Fruit fly (Drosophila melanogaster) whole organism, embryonic: ENCODE results near the gene inaF-B.

Experiments
- ATbp ChIP-seq: fragments of 200-800 bp; sonication (Bioruptor generic); optimal IDR thresholded peaks from 2 replicates; lab custom pipeline; 2017; ENCODE audit warnings: missing biosample characterization, mild to moderate bottlenecking, missing genetic modification characterization, missing genetic modification reagents
- Atf3 ChIP-seq: fragments of 200-800 bp; sonication (Bioruptor generic); optimal IDR thresholded peaks from 3 replicates; lab custom pipeline; 2016; ENCODE audit warnings: missing biosample characterization, missing genetic modification characterization
- Blimp-1 ChIP-seq: fragments of 200-800 bp; sonication (Bioruptor generic); optimal IDR thresholded peaks from 3 replicates; lab custom pipeline; 2018; ENCODE audit warnings: missing biosample characterization, missing genetic modification characterization, mild to moderate bottlenecking, moderate library complexity, missing genetic modification reagents
- Bteb2 ChIP-seq: fragments of 200-800 bp; sonication (Bioruptor generic); optimal IDR thresholded peaks from 2 replicates; lab custom pipeline; 2016; ENCODE audit warnings: missing biosample characterization, missing genetic modification characterization
- CG10147 ChIP-seq: fragments of 200-800 bp; sonication (Bioruptor generic); optimal IDR thresholded peaks from 2 replicates; lab custom pipeline; 2019; ENCODE audit warnings: missing biosample characterization, mild to moderate bottlenecking, missing genetic modification characterization, moderate library complexity
- CG12391 ChIP-seq: fragments of 200-800 bp; sonication (Bioruptor generic); optimal IDR thresholded peaks from 3 replicates; lab custom pipeline; 2018; ENCODE audit warnings: missing biosample characterization, mild to moderate bottlenecking, missing genetic modification characterization, moderate library complexity
- CG13296 ChIP-seq: fragments of 200-800 bp; sonication (Bioruptor generic); optimal IDR thresholded peaks from 3 replicates; lab custom pipeline; 2018; ENCODE audit warnings: missing biosample characterization, mild to moderate bottlenecking, missing genetic modification characterization
- CG14050 ChIP-seq: fragments of 200-800 bp; sonication (Bioruptor generic); IDR thresholded peaks from 3 replicates; pipeline ENCODE4 v1.3.6; 2022; ENCODE audit warnings: missing biosample characterization, missing genetic modification characterization
- CG18599 ChIP-seq: fragments of 200-800 bp; sonication (Bioruptor generic); optimal IDR thresholded peaks from 3 replicates; lab custom pipeline; 2017; ENCODE audit warnings: missing biosample characterization, missing genetic modification characterization, mild to moderate bottlenecking, moderate library complexity, missing genetic modification reagents
- CG3163 ChIP-seq: fragments of 200-800 bp; sonication (Bioruptor generic); optimal IDR thresholded peaks from 3 replicates; lab custom pipeline; 2016; ENCODE audit warnings: missing biosample characterization, missing genetic modification characterization
- CG3281 ChIP-seq: fragments of 200-800 bp; sonication (Bioruptor generic); optimal IDR thresholded peaks from 3 replicates; lab custom pipeline; 2017; ENCODE audit warnings: missing biosample characterization, mild to moderate bottlenecking, missing genetic modification characterization
- CG4854 ChIP-seq: fragments of 200-800 bp; sonication (Bioruptor generic); optimal IDR thresholded peaks from 2 replicates; lab custom pipeline; 2016; ENCODE audit warnings: missing biosample characterization, missing genetic modification characterization, inconsistent platforms
- CG7372 ChIP-seq: fragments of 200-800 bp; sonication (Bioruptor generic); IDR thresholded peaks from 2 replicates; pipeline ENCODE4 v1.3.6; 2022; ENCODE audit warnings: missing biosample characterization, missing genetic modification characterization
- CG9215 ChIP-seq: fragments of 200-800 bp; sonication (Bioruptor generic); IDR thresholded peaks from 2 replicates; pipeline ENCODE4 v1.3.6; 2022; ENCODE audit warnings: missing biosample characterization, missing genetic modification characterization
- CTCF ChIP-seq: fragments of 200-800 bp; sonication (Bioruptor generic); optimal IDR thresholded peaks from 2 replicates; lab custom pipeline; 2017; ENCODE audit warnings: missing biosample characterization, mild to moderate bottlenecking, missing genetic modification characterization, moderate library complexity
- D19A ChIP-seq: fragments of 200-800 bp; optimal IDR thresholded peaks from 3 replicates; lab custom pipeline; 2019; ENCODE audit warnings: missing biosample characterization, mild to moderate bottlenecking, missing genetic modification characterization, moderate library complexity
- Hr39 ChIP-seq: fragments of >200 bp; optimal IDR thresholded peaks from 2 replicates; lab custom pipeline; 2017
- Hr78 ChIP-seq, 2 experiments: fragments of 200-800 bp in 1 of 2; fragments of >200 bp in 1 of 2; sonication (Bioruptor generic) in 1 of 2; optimal IDR thresholded peaks; 2 replicates each; lab custom pipeline; 2017 to 2019; ENCODE audit warnings: missing biosample characterization in 2 of 2, missing genetic modification characterization in 2 of 2, mild to moderate bottlenecking in 1 of 2, moderate library complexity in 1 of 2
- MTF-1 ChIP-seq: fragments of 200-800 bp; sonication (Bioruptor generic); optimal IDR thresholded peaks from 2 replicates; lab custom pipeline; 2018; ENCODE audit warnings: missing biosample characterization, mild to moderate bottlenecking, missing genetic modification characterization, borderline replicate concordance
- Med ChIP-seq: fragments of 200-800 bp; sonication (Bioruptor generic); peaks from one replicate; lab custom pipeline; 2016; ENCODE audit warnings: missing biosample characterization, missing genetic modification characterization, mild to moderate bottlenecking, inconsistent platforms, moderate library complexity
- Meics ChIP-seq: fragments of 200-800 bp; sonication (Bioruptor generic); optimal IDR thresholded peaks from 2 replicates; lab custom pipeline; 2017; ENCODE audit warnings: missing biosample characterization, mild to moderate bottlenecking, missing genetic modification characterization
- Myb ChIP-seq: fragments of 200-800 bp; sonication (Bioruptor generic); optimal IDR thresholded peaks from 2 replicates; lab custom pipeline; 2016; ENCODE audit warnings: missing biosample characterization, missing genetic modification characterization
- Rfx ChIP-seq: fragments of 200-800 bp; sonication (Bioruptor generic); IDR thresholded peaks from 2 replicates; pipeline ENCODE4 v1.3.6; 2022; ENCODE audit warnings: missing biosample characterization, missing genetic modification characterization
- Scr ChIP-seq: fragments of 200-800 bp; sonication (Bioruptor generic); IDR thresholded peaks from 2 replicates; pipeline ENCODE4 v1.3.6; 2022; ENCODE audit warnings: missing biosample characterization, missing genetic modification characterization; ENCODE audit not compliant: partially characterized antibody
- Sry-β ChIP-seq: fragments of 200-800 bp; sonication (Bioruptor generic); optimal IDR thresholded peaks from 2 replicates; lab custom pipeline; 2018; ENCODE audit warnings: missing biosample characterization, mild to moderate bottlenecking, missing genetic modification characterization, moderate library complexity
- abd-A ChIP-seq: fragments of 200-800 bp; sonication (Bioruptor generic); optimal IDR thresholded peaks from 3 replicates; lab custom pipeline; 2019; ENCODE audit warnings: missing biosample characterization, mild to moderate bottlenecking, missing genetic modification characterization, moderate library complexity
- ato ChIP-seq: fragments of 200-800 bp; sonication (Bioruptor generic); IDR thresholded peaks from 2 replicates; pipeline ENCODE4 v1.3.6; 2022; ENCODE audit warnings: missing biosample characterization, missing genetic modification characterization; ENCODE audit not compliant: partially characterized antibody
- corto ChIP-seq: fragments of 200-800 bp; sonication (Bioruptor generic); optimal IDR thresholded peaks from 2 replicates; lab custom pipeline; 2016; ENCODE audit warnings: missing biosample characterization, mild to moderate bottlenecking, missing genetic modification characterization, moderate library complexity
- croc ChIP-seq: fragments of 200-800 bp; sonication (Bioruptor generic); conservative IDR thresholded peaks from 3 replicates; pipeline ENCODE4 v1.3.6; 2022; ENCODE audit warnings: missing biosample characterization, missing genetic modification characterization
- crol ChIP-seq: fragments of 200-800 bp; sonication (Bioruptor generic); IDR thresholded peaks from 2 replicates; pipeline ENCODE4 v1.3.6; 2022; ENCODE audit warnings: missing biosample characterization, missing genetic modification characterization
- da ChIP-seq: fragments of 200-800 bp; sonication (Bioruptor generic); optimal IDR thresholded peaks from 2 replicates; lab custom pipeline; 2016; ENCODE audit warnings: missing biosample characterization, missing genetic modification characterization
- esg ChIP-seq: fragments of 200-800 bp; sonication (Bioruptor generic); conservative IDR thresholded peaks from 2 replicates; pipeline ENCODE4 v1.3.6; 2022; ENCODE audit warnings: missing biosample characterization, missing genetic modification characterization
- fd102C ChIP-seq: fragments of 200-800 bp; sonication (Bioruptor generic); optimal IDR thresholded peaks from 2 replicates; lab custom pipeline; 2018; ENCODE audit warnings: missing biosample characterization, mild to moderate bottlenecking, missing genetic modification characterization, moderate library complexity
- grau ChIP-seq: fragments of 200-800 bp; optimal IDR thresholded peaks from 3 replicates; lab custom pipeline; 2019; ENCODE audit warnings: missing biosample characterization, mild to moderate bottlenecking, missing genetic modification characterization, moderate library complexity
- insv ChIP-seq, 2 experiments: fragments of 200-800 bp; sonication (Bioruptor generic); optimal IDR thresholded peaks; 3 replicates each; lab custom pipeline; 2016 to 2018; ENCODE audit warnings: missing biosample characterization in 2 of 2, missing genetic modification characterization in 2 of 2
- inv ChIP-seq: fragments of 200-800 bp; sonication (Bioruptor generic); IDR thresholded peaks from 2 replicates; pipeline ENCODE4 v1.3.6; 2022; ENCODE audit warnings: missing biosample characterization, missing genetic modification characterization; ENCODE audit not compliant: partially characterized antibody
- kah ChIP-seq: fragments of 200-800 bp; sonication (Bioruptor generic); optimal IDR thresholded peaks from 2 replicates; lab custom pipeline; 2018; ENCODE audit warnings: missing biosample characterization, mild to moderate bottlenecking, missing genetic modification characterization
- kni ChIP-seq: fragments of 200-800 bp; sonication (Bioruptor generic); optimal IDR thresholded peaks from 3 replicates; lab custom pipeline; 2017; ENCODE audit warnings: mild to moderate bottlenecking, missing biosample characterization, missing genetic modification reagents, missing genetic modification characterization
- lilli ChIP-seq: fragments of 200-800 bp; sonication (Bioruptor generic); optimal IDR thresholded peaks from 3 replicates; lab custom pipeline; 2016; ENCODE audit warnings: missing biosample characterization, missing genetic modification characterization
- luna ChIP-seq: fragments of 200-800 bp; sonication (Bioruptor generic); optimal IDR thresholded peaks from 2 replicates; lab custom pipeline; 2016; ENCODE audit warnings: missing biosample characterization, missing genetic modification characterization
- mirr ChIP-seq: fragments of 200-800 bp; sonication (Bioruptor generic); optimal IDR thresholded peaks from 3 replicates; lab custom pipeline; 2018; ENCODE audit warnings: missing biosample characterization, mild to moderate bottlenecking, missing genetic modification characterization
- nom ChIP-seq: fragments of 200-800 bp; sonication (Bioruptor generic); optimal IDR thresholded peaks from 2 replicates; lab custom pipeline; 2017; ENCODE audit warnings: missing biosample characterization, missing genetic modification characterization, mild to moderate bottlenecking, moderate library complexity, missing genetic modification reagents
- odd ChIP-seq: fragments of 200-800 bp; sonication (Bioruptor generic); optimal IDR thresholded peaks from 2 replicates; lab custom pipeline; 2017; ENCODE audit warnings: missing biosample characterization, mild to moderate bottlenecking, missing genetic modification characterization
- pho ChIP-seq: fragments of 200-800 bp; sonication (Bioruptor generic); optimal IDR thresholded peaks from 2 replicates; lab custom pipeline; 2016; ENCODE audit warnings: missing biosample characterization, missing genetic modification characterization
- tna ChIP-seq: fragments of 200-800 bp; sonication (Bioruptor generic); IDR thresholded peaks from 2 replicates; pipeline ENCODE4 v1.3.6; 2022; ENCODE audit warnings: missing biosample characterization, missing genetic modification characterization; ENCODE audit not compliant: partially characterized antibody
- twi ChIP-seq: fragments of 200-800 bp; optimal IDR thresholded peaks from 2 replicates; lab custom pipeline; 2019; ENCODE audit warnings: missing biosample characterization, mild to moderate bottlenecking, missing genetic modification characterization, moderate library complexity
- wek ChIP-seq: fragments of 200-800 bp; sonication (Bioruptor generic); optimal IDR thresholded peaks from 3 replicates; lab custom pipeline; 2018; ENCODE audit warnings: missing biosample characterization, mild to moderate bottlenecking, missing genetic modification characterization, moderate library complexity
- zf30C ChIP-seq: fragments of 200-800 bp; sonication (Bioruptor generic); optimal IDR thresholded peaks from 3 replicates; lab custom pipeline; 2018; ENCODE audit warnings: missing biosample characterization, mild to moderate bottlenecking, missing genetic modification characterization
- zfh2 ChIP-seq: fragments of 200-800 bp; sonication (Bioruptor generic); optimal IDR thresholded peaks from 2 replicates; lab custom pipeline; 2016; ENCODE audit warnings: missing biosample characterization, missing genetic modification characterization

inaF-B gene

dm6 chrX:11686675-11687074 is 45.9 kb downstream of the inaF-B start:
- TF ChIP-seq nom (GFP tag; lab: Kevin White, UChicago) (peak; percentile 48), crol (GFP tag; lab: Robert Waterston, UW) (peak; percentile 77), CG3163 (GFP tag; lab: Kevin White, UChicago) (no peak), kah (GFP tag; lab: Kevin White, UChicago) (no peak), inv (no peak), zfh2 (GFP tag; lab: Kevin White, UChicago) (no peak), Blimp-1 (GFP tag; lab: Kevin White, UChicago) (peak; percentile 53), CTCF (GFP tag; lab: Kevin White, UChicago) (no peak), da (GFP tag; lab: Kevin White, UChicago) (no peak), Scr (GFP tag; lab: Robert Waterston, UW) (no peak), Hr39 (lab: Kevin White, UChicago) (no peak), luna (GFP tag; lab: Kevin White, UChicago) (no peak), CG3281 (GFP tag; lab: Kevin White, UChicago) (no peak), ATbp (GFP tag; lab: Kevin White, UChicago) (no peak), wek (no peak), twi (tag; lab: Kevin White, UChicago) (peak; percentile 52), esg (GFP tag; lab: Robert Waterston, UW) (no peak), grau (no peak), Atf3 (no peak), tna (GFP tag; lab: Robert Waterston, UW) (no peak), kni (peak; percentile 39), Hr78 (GFP tag; optimal IDR thresholded peaks at IDR 0.05; lab: Kevin White, UChicago) (peak in 1 of 2 experiments; percentile 44), CG12391 (tag; lab: Kevin White, UChicago) (no peak), Myb (no peak)

dm6 chrX:11685918-11686640 is 46.5 kb downstream of the inaF-B start:
- peak; percentile 41 for TF ChIP-seq CG10147 (GFP tag; lab: Kevin White, UChicago)
- no peak for TF ChIP-seq CG14050 (GFP tag; lab: Robert Waterston, UW)
- no peak for TF ChIP-seq insv (GFP tag; optimal IDR thresholded peaks at IDR 0.05; lab: Kevin White, UChicago)
- TF ChIP-seq MTF-1 (GFP tag; lab: Kevin White, UChicago), result peak; percentile 71
- peak; percentile 73 for TF ChIP-seq CG13296 (GFP tag; lab: Kevin White, UChicago)
- TF ChIP-seq abd-A (tag; lab: Kevin White, UChicago), result peak; percentile 67
- TF ChIP-seq ato (GFP tag; lab: Robert Waterston, UW), result no peak
- peak; percentile 14 for TF ChIP-seq lilli (GFP tag; lab: Kevin White, UChicago)
- TF ChIP-seq Bteb2, result peak; percentile 16
- peak; percentile 49 for TF ChIP-seq Meics
- peak; percentile 68 for TF ChIP-seq wek
- TF ChIP-seq corto (GFP tag; lab: Kevin White, UChicago), result peak; percentile 25
- peak; percentile 27 for TF ChIP-seq pho (GFP tag; lab: Kevin White, UChicago)
- TF ChIP-seq fd102C (GFP tag; lab: Kevin White, UChicago), result no peak
- TF ChIP-seq Rfx, result peak; percentile 33; the same call in 1 of the 2 replicates
- TF ChIP-seq Med, result peak; percentile 90
- TF ChIP-seq CG4854 (GFP tag; lab: Kevin White, UChicago), result peak; percentile 15
- peak; percentile 57 for TF ChIP-seq D19A (tag; lab: Kevin White, UChicago)
- TF ChIP-seq CG18599, result peak; percentile 80
- peak; percentile 70 for TF ChIP-seq odd (GFP tag; lab: Kevin White, UChicago)
- TF ChIP-seq Sry-β (GFP tag; lab: Kevin White, UChicago), result peak; percentile 25
- no peak for TF ChIP-seq croc (GFP tag; lab: Robert Waterston, UW)
- TF ChIP-seq CG9215 (GFP tag; lab: Robert Waterston, UW), result no peak
- no peak for TF ChIP-seq zf30C
- peak; percentile 84 for TF ChIP-seq mirr (GFP tag; lab: Kevin White, UChicago)
- no peak for TF ChIP-seq CG7372 (GFP tag; lab: Robert Waterston, UW)
